Fruit fly (Drosophila melanogaster) Kc167 (cell line): ENCODE measurements around the gene Rcd-1.

Experiments used
- Myc ChIP-seq: fragments of >200 bp; optimal IDR thresholded peaks from 2 replicates; lab custom pipeline; 2017; ENCODE audit warnings: missing external identifiers
- insv ChIP-seq: fragments of >200 bp; optimal IDR thresholded peaks from 3 replicates; lab custom pipeline; 2018; ENCODE audit warnings: missing external identifiers

- TF ChIP-seq insv (lab: Kevin White, UChicago) (no peak), Myc (lab: Kevin White, UChicago) (no peak)
Observed at dm6 chrX:19618183-19618740, 20.3 kb upstream of the Rcd-1 start, which contains the start of the genes Pstk and Tim9b.
